Worm (Caenorhabditis elegans) whole organism, L1 larva: ENCODE results near the gene hid-1.

Experiments used
- C16A3.4 ChIP-seq: fragments of 150-350 bp; optimal IDR thresholded peaks from 2 replicates; lab custom pipeline; 2014; ENCODE audit warnings: missing biosample characterization, missing genetic modification characterization
- F16B12.6 ChIP-seq: fragments of 150-350 bp; optimal IDR thresholded peaks from 2 replicates; lab custom pipeline; 2014; ENCODE audit warnings: missing biosample characterization, missing genetic modification characterization
- aly-2 ChIP-seq: fragments of 150-350 bp; optimal IDR thresholded peaks from 2 replicates; lab custom pipeline; 2014; ENCODE audit warnings: missing biosample characterization, missing genetic modification characterization
- ama-1 ChIP-seq: fragments of 150-350 bp; optimal IDR thresholded peaks from 2 replicates; lab custom pipeline; 2014
- ceh-8 ChIP-seq: fragments of 200-800 bp; sonication (Bioruptor generic); optimal IDR thresholded peaks from 2 replicates; lab custom pipeline; 2018; ENCODE audit warnings: mild to moderate bottlenecking, missing genetic modification characterization, moderate library complexity, missing compliant biosample characterization
- ceh-82 ChIP-seq, 3 experiments: fragments of 150-350 bp in 1 of 3; sonication (generic microtip) in 2 of 3; optimal IDR thresholded peaks; 2 replicates each; lab custom pipeline; 2014 to 2017; ENCODE audit warnings: missing biosample characterization in 3 of 3, missing genetic modification characterization in 3 of 3
- ceh-88 ChIP-seq: fragments of 200-800 bp; sonication (Bioruptor generic); IDR thresholded peaks from 2 replicates; pipeline ENCODE4 v1.3.6; 2022; ENCODE audit warnings: missing genetic modification characterization, missing compliant biosample characterization
- ces-1 ChIP-seq: fragments of 150-350 bp; optimal IDR thresholded peaks from 2 replicates; lab custom pipeline; 2014; ENCODE audit warnings: missing biosample characterization, missing genetic modification reagents, missing genetic modification characterization
- dpl-1 ChIP-seq, 3 experiments: fragments of 150-350 bp in 2 of 3; sonication (generic microtip) in 1 of 3; optimal IDR thresholded peaks; 2 replicates each; lab custom pipeline; 2014 to 2017; ENCODE audit warnings: missing biosample characterization in 3 of 3, missing genetic modification characterization in 3 of 3, missing genetic modification reagents in 3 of 3
- dsc-1 ChIP-seq: sonication (generic microtip); optimal IDR thresholded peaks from 2 replicates; lab custom pipeline; 2016; ENCODE audit warnings: mild to moderate bottlenecking, missing genetic modification characterization, missing compliant biosample characterization
- egl-13 ChIP-seq: sonication (generic microtip); optimal IDR thresholded peaks from 2 replicates; lab custom pipeline; 2016; ENCODE audit warnings: missing genotype, missing genetic modification reagents, missing genetic modification characterization, missing compliant biosample characterization
- egl-27 ChIP-seq, 2 experiments: fragments of 150-350 bp in 1 of 2; sonication (generic microtip); optimal IDR thresholded peaks; 3 replicates each; lab custom pipeline; 2017 to 2018; ENCODE audit warnings: missing biosample characterization in 2 of 2, missing genetic modification characterization in 2 of 2, missing genetic modification reagents in 2 of 2
- elt-2 ChIP-seq: sonication (generic microtip); optimal IDR thresholded peaks from 2 replicates; lab custom pipeline; 2016; ENCODE audit warnings: missing genetic modification characterization, mild to moderate bottlenecking, inconsistent platforms, missing compliant biosample characterization, missing genetic modification reagents
- elt-3 ChIP-seq, 6 experiments: fragments of 150-350 bp in 1 of 6; sonication (generic microtip); optimal IDR thresholded peaks; 2 replicates each; lab custom pipeline; 2017 to 2018; ENCODE audit warnings: missing biosample characterization in 6 of 6, missing genetic modification characterization in 6 of 6, inconsistent platforms in 1 of 6
- fkh-8 ChIP-seq: sonication (generic microtip); optimal IDR thresholded peaks from 2 replicates; lab custom pipeline; 2016; ENCODE audit warnings: mild to moderate bottlenecking, missing genetic modification characterization, missing compliant biosample characterization
- grh-1 ChIP-seq: fragments of 200-800 bp; sonication (Bioruptor generic); IDR thresholded peaks from 2 replicates; pipeline ENCODE4 v1.3.6; 2022; ENCODE audit warnings: missing genetic modification reagents, missing genetic modification characterization, missing compliant biosample characterization
- irx-1 ChIP-seq: sonication (generic microtip); optimal IDR thresholded peaks from 2 replicates; lab custom pipeline; 2016; ENCODE audit warnings: missing genetic modification characterization, missing compliant biosample characterization
- jun-1 ChIP-seq: fragments of 150-350 bp; optimal IDR thresholded peaks from 2 replicates; lab custom pipeline; 2014; ENCODE audit warnings: missing biosample characterization, missing genetic modification reagents, missing genetic modification characterization
- lin-14 ChIP-seq: fragments of 200-800 bp; sonication (Bioruptor generic); optimal IDR thresholded peaks from 2 replicates; lab custom pipeline; 2018; ENCODE audit warnings: mild to moderate bottlenecking, missing genetic modification characterization, moderate library complexity, missing compliant biosample characterization
- lin-15B ChIP-seq: fragments of 150-350 bp; sonication (generic microtip); optimal IDR thresholded peaks from 3 replicates; lab custom pipeline; 2014; ENCODE audit warnings: missing biosample characterization, missing genetic modification characterization
- lin-39 ChIP-seq: fragments of 150-350 bp; optimal IDR thresholded peaks from 2 replicates; lab custom pipeline; 2014; ENCODE audit warnings: missing biosample characterization, missing genetic modification reagents, missing genetic modification characterization
- lsy-2 ChIP-seq, 2 experiments: fragments of 150-350 bp; optimal IDR thresholded peaks; 2 replicates each; lab custom pipeline; 2014; ENCODE audit warnings: missing biosample characterization in 2 of 2, missing genetic modification characterization in 2 of 2
- mef-2 ChIP-seq: fragments of 150-350 bp; optimal IDR thresholded peaks from 2 replicates; lab custom pipeline; 2014; ENCODE audit warnings: missing biosample characterization, missing genetic modification characterization
- mep-1 ChIP-seq: fragments of 150-350 bp; optimal IDR thresholded peaks from 2 replicates; lab custom pipeline; 2014; ENCODE audit warnings: missing biosample characterization, missing genetic modification characterization
- nhr-11 ChIP-seq: fragments of 150-350 bp; optimal IDR thresholded peaks from 2 replicates; lab custom pipeline; 2014; ENCODE audit warnings: missing biosample characterization, missing genetic modification characterization
- nhr-12 ChIP-seq: sonication (generic microtip); optimal IDR thresholded peaks from 2 replicates; lab custom pipeline; 2017; ENCODE audit warnings: missing biosample characterization, missing genetic modification characterization
- nhr-19 ChIP-seq: fragments of 200-800 bp; sonication (Bioruptor generic); conservative IDR thresholded peaks from 2 replicates; pipeline ENCODE4 v1.3.6; 2022; ENCODE audit warnings: missing genetic modification characterization, missing compliant biosample characterization
- nhr-28 ChIP-seq: fragments of 150-350 bp; optimal IDR thresholded peaks from 2 replicates; lab custom pipeline; 2014; ENCODE audit warnings: missing biosample characterization, missing genetic modification characterization
- nhr-71 ChIP-seq: sonication (generic microtip); optimal IDR thresholded peaks from 2 replicates; lab custom pipeline; 2016; ENCODE audit warnings: mild to moderate bottlenecking, missing genetic modification characterization, moderate library complexity, missing compliant biosample characterization
- nhr-84 ChIP-seq: sonication (generic microtip); optimal IDR thresholded peaks from 2 replicates; lab custom pipeline; 2017; ENCODE audit warnings: missing biosample characterization, missing genetic modification characterization
- nhr-85 ChIP-seq: sonication (generic microtip); peaks from one replicate; lab custom pipeline; 2016; ENCODE audit warnings: missing genetic modification characterization, inconsistent platforms, missing compliant biosample characterization
- nhr-90 ChIP-seq: sonication (generic microtip); optimal IDR thresholded peaks from 2 replicates; lab custom pipeline; 2016; ENCODE audit warnings: mild to moderate bottlenecking, missing genetic modification characterization, missing compliant biosample characterization; ENCODE audit not compliant: poor library complexity
- pag-3 ChIP-seq: sonication (generic microtip); optimal IDR thresholded peaks from 2 replicates; lab custom pipeline; 2017; ENCODE audit warnings: missing genetic modification characterization, mild to moderate bottlenecking, missing compliant biosample characterization, antibody characterized with exemption, borderline replicate concordance; ENCODE audit not compliant: insufficient read depth
- pqm-1 ChIP-seq: sonication (generic microtip); optimal IDR thresholded peaks from 3 replicates; lab custom pipeline; 2017; ENCODE audit warnings: missing biosample characterization, missing genetic modification characterization
- rnt-1 ChIP-seq: sonication (generic microtip); optimal IDR thresholded peaks from 2 replicates; lab custom pipeline; 2016; ENCODE audit warnings: mild to moderate bottlenecking, missing genetic modification characterization, moderate library complexity, missing compliant biosample characterization
- skn-1 ChIP-seq: fragments of 150-350 bp; optimal IDR thresholded peaks from 2 replicates; lab custom pipeline; 2014; ENCODE audit warnings: missing biosample characterization, missing genetic modification characterization
- snpc-4 ChIP-seq: fragments of 150-350 bp; optimal IDR thresholded peaks from 2 replicates; lab custom pipeline; 2014; ENCODE audit warnings: missing biosample characterization, missing genetic modification characterization
- snu-23 ChIP-seq: sonication (generic microtip); optimal IDR thresholded peaks from 2 replicates; lab custom pipeline; 2016; ENCODE audit warnings: missing genetic modification characterization, missing compliant biosample characterization
- sup-37 ChIP-seq: fragments of 200-800 bp; sonication (Bioruptor generic); optimal IDR thresholded peaks from 2 replicates; lab custom pipeline; 2018; ENCODE audit warnings: mild to moderate bottlenecking, missing genetic modification characterization, missing compliant biosample characterization
- swsn-7 ChIP-seq: sonication (generic microtip); optimal IDR thresholded peaks from 2 replicates; lab custom pipeline; 2016; ENCODE audit warnings: missing genetic modification characterization, missing compliant biosample characterization
- tlp-1 ChIP-seq: fragments of 150-350 bp; optimal IDR thresholded peaks from 2 replicates; lab custom pipeline; 2014; ENCODE audit warnings: missing biosample characterization, missing genetic modification characterization
- unc-30 ChIP-seq: sonication (generic microtip); optimal IDR thresholded peaks from 2 replicates; lab custom pipeline; 2017; ENCODE audit warnings: missing biosample characterization, missing genetic modification characterization
- unc-62 ChIP-seq: fragments of 150-350 bp; optimal IDR thresholded peaks from 2 replicates; lab custom pipeline; 2014; ENCODE audit warnings: missing biosample characterization, missing genetic modification reagents, missing genetic modification characterization
- unc-98 ChIP-seq: fragments of 200-800 bp; sonication (Bioruptor generic); IDR thresholded peaks from 2 replicates; pipeline ENCODE4 v1.3.6; 2022; ENCODE audit warnings: missing genetic modification characterization, missing compliant biosample characterization
- vab-15 ChIP-seq: sonication (generic microtip); optimal IDR thresholded peaks from 2 replicates; lab custom pipeline; 2017; ENCODE audit warnings: missing genotype, mild to moderate bottlenecking, missing genetic modification characterization, missing compliant biosample characterization
- xbp-1 ChIP-seq: sonication (generic microtip); optimal IDR thresholded peaks from 2 replicates; lab custom pipeline; 2016; ENCODE audit warnings: missing genetic modification characterization, missing compliant biosample characterization
- zag-1 ChIP-seq: fragments of 150-350 bp; optimal IDR thresholded peaks from 2 replicates; lab custom pipeline; 2014; ENCODE audit warnings: missing biosample characterization, missing genetic modification characterization
- zip-4 ChIP-seq: fragments of 200-800 bp; sonication (Bioruptor generic); optimal IDR thresholded peaks from 2 replicates; lab custom pipeline; 2018; ENCODE audit warnings: mild to moderate bottlenecking, missing genetic modification characterization, moderate library complexity, missing compliant biosample characterization

hid-1 gene

DNA sequence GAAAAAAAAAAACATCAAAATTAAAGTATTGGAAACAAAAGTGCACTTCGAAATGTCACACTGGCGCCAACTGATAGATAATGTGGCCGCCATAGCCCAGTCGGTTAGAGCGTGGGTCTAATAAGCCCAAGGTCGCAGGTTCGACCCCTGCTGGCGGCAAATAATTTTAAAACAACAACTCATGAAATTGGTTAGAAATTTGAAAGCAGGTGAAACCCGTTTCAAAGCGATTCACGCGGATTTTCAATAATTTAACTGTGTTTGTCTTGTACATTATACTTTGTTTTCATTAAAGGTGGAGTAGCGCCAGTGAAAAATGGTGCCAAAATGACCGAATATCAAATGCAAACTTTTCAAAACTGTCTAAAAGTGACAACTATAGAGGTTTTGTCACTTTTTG, 42.4 kb downstream of the hid-1 start (continued):
- TF ChIP-seq lin-15B (tag; lab: Kevin White, UChicago) (no peak), nhr-11 (tag; lab: Kevin White, UChicago) (no peak), grh-1 (GFP tag; lab: Robert Waterston, UW) (no peak), xbp-1 (no peak), elt-3 (tag; optimal IDR thresholded peaks at IDR 0.05; lab: Kevin White, UChicago) (no peak), nhr-84 (no peak), snu-23 (GFP tag; lab: Kevin White, UChicago) (peak; percentile 32), ceh-88 (GFP tag; lab: Robert Waterston, UW) (no peak), mep-1 (tag; lab: Kevin White, UChicago) (no peak), nhr-71 (tag; lab: Kevin White, UChicago) (peak; percentile 21), zag-1 (tag; lab: Kevin White, UChicago) (no peak), lsy-2 (tag; optimal IDR thresholded peaks at IDR 0.05; lab: Kevin White, UChicago) (peak in 1 of 2 experiments; percentile 38), irx-1 (tag; lab: Kevin White, UChicago) (no peak), nhr-19 (GFP tag; lab: Robert Waterston, UW) (no peak), egl-27 (tag; optimal IDR thresholded peaks at IDR 0.05; lab: Kevin White, UChicago) (no peak), nhr-90 (tag; lab: Kevin White, UChicago) (peak; percentile 48), pag-3 (tag; lab: Kevin White, UChicago) (no peak)
- TF ChIP-seq, all 84 proteins: peak for 12

DNA sequence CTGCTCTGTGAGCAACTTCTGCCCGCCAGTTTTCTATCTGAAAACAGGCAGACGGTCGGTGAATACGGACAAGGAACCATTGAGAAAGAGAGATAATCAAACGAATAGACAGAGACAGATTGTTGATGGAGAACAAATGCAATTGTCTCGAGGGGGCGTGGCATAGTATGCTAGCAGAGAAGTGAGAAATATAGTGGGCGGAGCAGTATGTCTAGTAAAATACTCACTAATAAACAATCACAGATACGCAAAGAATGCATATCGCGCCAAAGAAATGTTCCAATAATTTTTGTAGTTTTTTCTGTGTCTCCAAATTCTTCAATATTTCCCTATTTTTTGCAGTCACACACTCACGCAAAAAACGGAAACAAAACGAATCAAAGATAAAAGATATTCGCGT, 43.5 kb downstream of the hid-1 start, which contains the start of gene tbc-12:
Gene tbc-12 (minus strand): TSS at position 101 of the 400 bp plus-strand sequence.
- TF ChIP-seq zag-1 (tag; lab: Kevin White, UChicago) = no peak
- no peak for TF ChIP-seq rnt-1 (tag; lab: Kevin White, UChicago)
- TF ChIP-seq ceh-82 (tag; optimal IDR thresholded peaks at IDR 0.05; lab: Kevin White, UChicago) = no peak
- TF ChIP-seq xbp-1 = no peak
- TF ChIP-seq dpl-1 (GFP tag; optimal IDR thresholded peaks at IDR 0.05; lab: Kevin White, UChicago) = no peak
- TF ChIP-seq ama-1 = no peak
- no peak for TF ChIP-seq vab-15 (tag; lab: Kevin White, UChicago)

DNA sequence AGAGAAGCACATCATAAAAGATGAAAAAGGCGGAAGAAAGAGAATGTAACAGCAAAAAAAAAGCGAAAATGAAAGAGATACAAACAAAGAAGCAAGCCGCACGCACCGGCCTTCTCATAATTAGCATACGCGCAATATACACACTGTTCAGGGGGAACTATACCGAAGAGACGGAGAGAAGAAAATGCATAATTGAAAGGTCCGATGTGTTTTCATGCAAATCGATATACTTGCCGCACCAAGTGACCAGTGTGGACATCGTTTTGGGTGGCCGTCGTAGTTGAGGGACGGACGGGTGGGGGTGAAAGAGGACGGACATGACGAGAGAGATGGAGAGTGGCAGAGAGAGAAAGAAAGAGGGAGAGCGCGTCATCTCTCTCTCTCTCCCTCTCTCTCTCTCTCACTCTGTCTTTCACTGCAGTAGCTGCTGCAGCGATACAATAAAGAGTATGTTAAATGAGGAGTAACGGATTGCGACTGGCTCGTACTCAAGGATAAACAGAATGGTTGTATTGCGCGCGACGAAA, 47.5 kb downstream of the hid-1 start:
- TF ChIP-seq unc-62 = no peak
- no peak for TF ChIP-seq ama-1
- peak; percentile 60 for TF ChIP-seq zag-1 (tag; lab: Kevin White, UChicago)
- TF ChIP-seq pqm-1 (tag; lab: Kevin White, UChicago) = no peak
- no peak for TF ChIP-seq unc-98 (GFP tag; lab: Robert Waterston, UW)
- peak; percentile 88 for TF ChIP-seq swsn-7 (tag; lab: Kevin White, UChicago)
- TF ChIP-seq ces-1 (GFP tag; lab: Kevin White, UChicago) = no peak
- peak; percentile 99 for TF ChIP-seq lin-14 (GFP tag; lab: Kevin White, UChicago)
- peak; percentile 95 for TF ChIP-seq nhr-85 (tag; lab: Kevin White, UChicago)
- peak; percentile 74 for TF ChIP-seq sup-37 (GFP tag; lab: Kevin White, UChicago)
- peak; percentile 92 for TF ChIP-seq snu-23 (GFP tag; lab: Kevin White, UChicago)
- peak; percentile 82 for TF ChIP-seq dsc-1 (tag; lab: Kevin White, UChicago)
- peak; percentile 90 for TF ChIP-seq egl-13
- peak; percentile 37 for TF ChIP-seq zip-4
- TF ChIP-seq C16A3.4 = peak; percentile 68
- peak; percentile 62 for TF ChIP-seq snpc-4 (tag; lab: Kevin White, UChicago)
- peak; percentile 25; the same call in 1 of the 2 replicates for TF ChIP-seq ceh-88 (GFP tag; lab: Robert Waterston, UW)
- TF ChIP-seq unc-30 (tag; lab: Kevin White, UChicago) = no peak
- peak; percentile 15 for TF ChIP-seq aly-2 (tag; lab: Kevin White, UChicago)
- TF ChIP-seq jun-1 (tag; lab: Kevin White, UChicago) = peak; percentile 79
- peak; percentile 75 for TF ChIP-seq nhr-90 (tag; lab: Kevin White, UChicago)
- TF ChIP-seq nhr-28 (tag; lab: Kevin White, UChicago) = no peak
- TF ChIP-seq vab-15 (tag; lab: Kevin White, UChicago) = no peak
- TF ChIP-seq F16B12.6 (tag; lab: Kevin White, UChicago) = no peak
- peak; percentile 98 for TF ChIP-seq skn-1 (tag; lab: Kevin White, UChicago)
- TF ChIP-seq fkh-8 = peak; percentile 89
- no peak for TF ChIP-seq mef-2 (tag; lab: Kevin White, UChicago)
- TF ChIP-seq lin-39 (tag; lab: Kevin White, UChicago) = peak; percentile 55
- TF ChIP-seq grh-1 (GFP tag; lab: Robert Waterston, UW) = peak; percentile 64
- TF ChIP-seq elt-2 (tag; lab: Kevin White, UChicago) = no peak
- TF ChIP-seq nhr-12 = no peak
- no peak for TF ChIP-seq tlp-1 (tag; lab: Kevin White, UChicago)
- TF ChIP-seq ceh-8 = peak; percentile 36
- TF ChIP-seq nhr-19 (GFP tag; lab: Robert Waterston, UW) = peak; percentile 83
